Worm (Caenorhabditis elegans) whole organism, midembryonic: ENCODE results near the gene F11A5.18.

ENCODE experiments used
- T22C8.4 ChIP-seq: fragments of 200-800 bp; sonication (Bioruptor generic); IDR thresholded peaks from 2 replicates; pipeline ENCODE4 v1.3.6; 2022; ENCODE audit warnings: missing genetic modification characterization, missing compliant biosample characterization
- cog-1 ChIP-seq: sonication (generic microtip); optimal IDR thresholded peaks from 2 replicates; lab custom pipeline; 2016; ENCODE audit warnings: missing genetic modification characterization, missing compliant biosample characterization
- flt-1 ChIP-seq: fragments of 200-800 bp; sonication (Bioruptor generic); IDR thresholded peaks from 2 replicates; pipeline ENCODE4 v1.3.6; 2022; ENCODE audit warnings: missing genetic modification characterization, missing compliant biosample characterization
- ref-1 ChIP-seq: fragments of 200-800 bp; sonication (Bioruptor generic); conservative IDR thresholded peaks from 2 replicates; pipeline ENCODE4 v1.3.6; 2022; ENCODE audit warnings: missing genetic modification reagents, missing genetic modification characterization, missing compliant biosample characterization
- tab-1 ChIP-seq: fragments of 200-800 bp; sonication (Bioruptor generic); IDR thresholded peaks from 2 replicates; pipeline ENCODE4 v1.3.6; 2022; ENCODE audit warnings: missing genetic modification characterization, missing compliant biosample characterization
- ztf-29 ChIP-seq: fragments of 200-800 bp; sonication (Bioruptor generic); IDR thresholded peaks from 2 replicates; pipeline ENCODE4 v1.3.6; 2022; ENCODE audit warnings: missing genetic modification reagents, missing genetic modification characterization, missing compliant biosample characterization

ce11 chrV:16198016-16198415 lies 4.7 kb upstream of the F11A5.18 start, which contains the start of gene F11A5.5:
- TF ChIP-seq cog-1 (tag; lab: Kevin White, UChicago): no peak
- no peak for TF ChIP-seq T22C8.4 (GFP tag; lab: Robert Waterston, UW)
- TF ChIP-seq flt-1 (GFP tag; lab: Robert Waterston, UW): no peak
- no peak for TF ChIP-seq ref-1 (GFP tag; lab: Robert Waterston, UW)
- TF ChIP-seq ztf-29 (GFP tag; lab: Robert Waterston, UW): no peak
- no peak for TF ChIP-seq tab-1 (GFP tag; lab: Robert Waterston, UW)
